Fruit fly (Drosophila melanogaster): ENCODE data around the gene Nup154.

The Nup154 gene

DNA sequence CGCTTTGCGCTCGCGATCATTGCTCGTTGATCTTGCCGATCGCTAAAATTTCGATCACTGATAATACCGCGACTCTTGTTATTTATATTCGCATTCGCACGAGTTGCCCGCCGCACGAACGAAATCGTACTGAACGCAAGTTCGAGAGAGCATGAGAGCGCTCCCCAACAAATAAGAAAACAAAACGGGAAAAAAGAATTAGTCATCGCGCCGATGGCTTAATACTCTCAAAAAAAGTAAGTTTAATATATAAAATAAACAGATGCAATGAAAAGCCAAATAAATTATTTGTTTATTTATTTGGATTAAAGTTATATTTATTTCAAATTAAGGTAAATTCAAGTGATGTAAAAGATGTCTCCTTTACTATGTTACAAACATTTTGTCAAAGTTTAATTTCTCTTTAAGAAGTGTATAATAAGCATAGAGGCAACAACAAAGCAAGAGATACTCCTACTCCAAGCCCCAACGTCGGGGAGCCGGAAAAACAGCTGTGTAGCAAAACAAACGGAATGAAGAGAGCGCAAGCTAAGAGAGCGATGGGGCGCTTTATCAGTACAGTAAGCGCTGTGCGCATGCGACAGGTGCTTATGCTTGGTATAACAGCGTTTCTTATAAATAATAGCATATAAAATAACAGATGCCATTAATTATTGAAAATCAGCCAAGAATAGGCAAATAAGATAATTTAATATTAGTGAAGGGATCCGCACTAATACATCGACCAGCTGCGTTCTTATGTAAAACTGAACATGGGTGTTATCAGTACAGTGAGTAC is 52.9 kb downstream of the Nup154 start (continued):
- TF ChIP-seq NFAT (GFP tag; IDR thresholded peaks at IDR 0.05) (no peak; the same call in 1 of the 2 replicates), CG42726 (GFP tag; IDR thresholded peaks at IDR 0.05; ENCODE audit: partially characterized antibody) (no peak), CG4617 (GFP tag; optimal IDR thresholded peaks at IDR 0.05; ENCODE audit: borderline replicate concordance) (peak; percentile 53), HLHmδ (GFP tag; optimal IDR thresholded peaks at IDR 0.05) (no peak), CG4404 (GFP tag; IDR thresholded peaks at IDR 0.05) (peak; percentile 7; the same call in 1 of the 2 replicates), cad (GFP tag; optimal IDR thresholded peaks at IDR 0.05) (no peak), CG4424 (GFP tag; optimal IDR thresholded peaks at IDR 0.05) (peak; percentile 62), ftz-f1 (GFP tag; optimal IDR thresholded peaks at IDR 0.05) (no peak), slbo (GFP tag; IDR thresholded peaks at IDR 0.05) (peak; percentile 89), Spps (tag; optimal IDR thresholded peaks at IDR 0.05) (peak; percentile 1), stc (GFP tag; IDR thresholded peaks at IDR 0.05) (peak; percentile 61), al (GFP tag; IDR thresholded peaks at IDR 0.05) (peak; percentile 72), ERR (GFP tag; optimal IDR thresholded peaks at IDR 0.05) (no peak), fd102C (GFP tag; optimal IDR thresholded peaks at IDR 0.05) (no peak), Optix (GFP tag; IDR thresholded peaks at IDR 0.05) (peak; percentile 84), Lhr (GFP tag; optimal IDR thresholded peaks at IDR 0.05) (peak; percentile 59), CG3995 (GFP tag; optimal IDR thresholded peaks at IDR 0.05) (no peak), jing (GFP tag; optimal IDR thresholded peaks at IDR 0.05) (peak; percentile 77), pfk (GFP tag; optimal IDR thresholded peaks at IDR 0.05) (no peak), br (optimal IDR thresholded peaks at IDR 0.05) (no peak), Sin3A (optimal IDR thresholded peaks at IDR 0.05) (no peak), disco-r (GFP tag; optimal IDR thresholded peaks at IDR 0.05) (peak; percentile 63), Drgx (GFP tag; IDR thresholded peaks at IDR 0.05) (no peak; the same call in 1 of the 2 replicates), tgo (GFP tag; IDR thresholded peaks at IDR 0.05) (peak; percentile 84), Meics (GFP tag; optimal IDR thresholded peaks at IDR 0.05) (peak; percentile 81), sob (GFP tag; IDR thresholded peaks at IDR 0.05) (peak; percentile 62), CG6683 (GFP tag; optimal IDR thresholded peaks at IDR 0.05) (peak; percentile 40), HmgD (GFP tag; optimal IDR thresholded peaks at IDR 0.05) (no peak), run (tag; optimal IDR thresholded peaks at IDR 0.05) (no peak), danr (GFP tag; IDR thresholded peaks at IDR 0.05) (peak; percentile 44; the same call in 1 of the 2 replicates), CG1233 (GFP tag; optimal IDR thresholded peaks at IDR 0.05) (peak; percentile 53), Aef1 (GFP tag; IDR thresholded peaks at IDR 0.05) (peak; percentile 31), MESR4 (GFP tag; optimal IDR thresholded peaks at IDR 0.05) (no peak), lab (GFP tag; optimal IDR thresholded peaks at IDR 0.05) (peak; percentile 35), nau (GFP tag; optimal IDR thresholded peaks at IDR 0.05) (peak; percentile 63), tna (GFP tag; IDR thresholded peaks at IDR 0.05; ENCODE audit: partially characterized antibody) (no peak), CoRest (tag; optimal IDR thresholded peaks at IDR 0.05) (peak; percentile 79), kah (GFP tag; optimal IDR thresholded peaks at IDR 0.05) (peak; percentile 48), zf30C (GFP tag; optimal IDR thresholded peaks at IDR 0.05) (no peak), H2.0 (GFP tag; IDR thresholded peaks at IDR 0.05) (peak; percentile 84), CG13894 (tag; optimal IDR thresholded peaks at IDR 0.05) (no peak), unc-4 (GFP tag; IDR thresholded peaks at IDR 0.05; ENCODE audit: partially characterized antibody) (no peak), CG17385 (GFP tag; optimal IDR thresholded peaks at IDR 0.05) (peak; percentile 72), usp (GFP tag; optimal IDR thresholded peaks at IDR 0.05) (no peak), hbn (GFP tag; IDR thresholded peaks at IDR 0.05; ENCODE audit: partially characterized antibody) (no peak), CG12219 (GFP tag; optimal IDR thresholded peaks at IDR 0.05) (peak; percentile 74), ro (GFP tag; IDR thresholded peaks at IDR 0.05) (peak; percentile 78), Atf6 (GFP tag; IDR thresholded peaks at IDR 0.05) (peak; percentile 57), Hey (tag; optimal IDR thresholded peaks at IDR 0.05) (no peak), D19A (tag; optimal IDR thresholded peaks at IDR 0.05) (peak; percentile 99)
